Worm (Caenorhabditis elegans) whole organism, L4/young adult: ENCODE measurements around the gene srg-59.

ENCODE experiments used
- W03F9.2 ChIP-seq: fragments of 150-350 bp; optimal IDR thresholded peaks from 2 replicates; lab custom pipeline; 2014; ENCODE audit warnings: missing biosample characterization, missing genetic modification characterization
- dao-5 ChIP-seq: sonication (generic microtip); optimal IDR thresholded peaks from 2 replicates; lab custom pipeline; 2016; ENCODE audit warnings: missing genotype, missing genetic modification characterization, moderate library complexity, missing compliant biosample characterization
- him-1 ChIP-seq: sonication (generic microtip); optimal IDR thresholded peaks from 2 replicates; lab custom pipeline; 2016; ENCODE audit warnings: missing genotype, missing genetic modification reagents, missing genetic modification characterization, missing compliant biosample characterization

DNA sequence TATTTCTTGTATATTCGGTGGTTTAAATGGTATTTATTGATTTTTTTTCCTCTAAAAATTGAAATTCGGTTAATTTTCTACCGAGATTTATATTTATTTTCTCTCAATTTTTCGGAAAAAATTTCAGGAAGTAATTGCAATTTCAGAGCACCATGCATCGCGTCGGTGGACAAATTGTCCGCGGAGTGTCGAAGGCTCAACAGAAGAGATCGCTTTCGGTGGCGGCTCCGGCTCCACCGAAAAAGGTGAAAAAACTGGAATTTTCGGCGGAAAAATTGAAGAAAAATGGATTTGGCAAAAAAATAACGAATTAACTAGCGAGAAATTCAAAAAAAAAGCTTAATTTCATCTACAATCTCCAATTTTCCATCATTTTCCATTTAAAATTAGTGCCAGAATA is 26.3 kb downstream of the srg-59 start, which contains the start of gene nuo-5:
- TF ChIP-seq him-1 (tag; lab: Kevin White, UChicago) = no peak
- TF ChIP-seq W03F9.2 = no peak
- no peak for TF ChIP-seq dao-5 (tag; lab: Kevin White, UChicago)
